Fruit fly (Drosophila melanogaster): ENCODE results near the gene Afti.

Afti gene

dm6 chr3R:14299891-14300290, 26.6 kb downstream of the Afti start (continued):
- no peak for TF ChIP-seq Hr51 (GFP tag; optimal IDR thresholded peaks at IDR 0.05)
- TF ChIP-seq Dek (tag; optimal IDR thresholded peaks at IDR 0.05): no peak
- TF ChIP-seq tgo (GFP tag; IDR thresholded peaks at IDR 0.05): no peak
- no peak for TF ChIP-seq az2 (GFP tag; optimal IDR thresholded peaks at IDR 0.05)
- peak; percentile 0 for TF ChIP-seq exex (tag; optimal IDR thresholded peaks at IDR 0.05)
- peak; percentile 43 for TF ChIP-seq CG15601 (tag; optimal IDR thresholded peaks at IDR 0.05)
- TF ChIP-seq gsb-n (tag; optimal IDR thresholded peaks at IDR 0.05): no peak
- TF ChIP-seq sna (GFP tag; IDR thresholded peaks at IDR 0.05; ENCODE audit: partially characterized antibody): no peak
- TF ChIP-seq CG15696 (tag; optimal IDR thresholded peaks at IDR 0.05): peak; percentile 37
- peak; percentile 26 for TF ChIP-seq CG17385 (GFP tag; optimal IDR thresholded peaks at IDR 0.05)
- TF ChIP-seq Camta (GFP tag; optimal IDR thresholded peaks at IDR 0.05): peak; percentile 19
- TF ChIP-seq CG10979 (tag; optimal IDR thresholded peaks at IDR 0.05): no peak
- TF ChIP-seq CG3065 (GFP tag; optimal IDR thresholded peaks at IDR 0.05): no peak
- peak; percentile 31 for TF ChIP-seq CG14710 (tag; optimal IDR thresholded peaks at IDR 0.05)
- no peak for TF ChIP-seq E2f1 (GFP tag; IDR thresholded peaks at IDR 0.05)
- no peak for TF ChIP-seq Six4 (GFP tag; optimal IDR thresholded peaks at IDR 0.05)
- TF ChIP-seq kay (GFP tag; optimal IDR thresholded peaks at IDR 0.05): no peak
- no peak for TF ChIP-seq ind (GFP tag; optimal IDR thresholded peaks at IDR 0.05)
- TF ChIP-seq CG4617 (GFP tag; optimal IDR thresholded peaks at IDR 0.05; ENCODE audit: borderline replicate concordance): no peak
- no peak for TF ChIP-seq wor (GFP tag; IDR thresholded peaks at IDR 0.05)
- TF ChIP-seq CG10267 (tag; optimal IDR thresholded peaks at IDR 0.05): peak; percentile 3
- TF ChIP-seq Blimp-1 (GFP tag; optimal IDR thresholded peaks at IDR 0.05): peak; percentile 52
- TF ChIP-seq amos (GFP tag; IDR thresholded peaks at IDR 0.05; ENCODE audit: partially characterized antibody): no peak
- 0 out of 3 replicates have a peak, but pooled peaks have one; percentile 13 for TF ChIP-seq so (GFP tag; IDR thresholded peaks at IDR 0.05)
- no peak for TF ChIP-seq esg (GFP tag; conservative IDR thresholded peaks at IDR 0.05)
- no peak for TF ChIP-seq Opbp (GFP tag; IDR thresholded peaks at IDR 0.05; ENCODE audit: partially characterized antibody)
- TF ChIP-seq CG14860 (GFP tag; IDR thresholded peaks at IDR 0.05; ENCODE audit: partially characterized antibody): no peak
- TF ChIP-seq fd3F (GFP tag; optimal IDR thresholded peaks at IDR 0.05): no peak
- TF ChIP-seq CG16815 (GFP tag; optimal IDR thresholded peaks at IDR 0.05): no peak
- TF ChIP-seq CG7987 (GFP tag; optimal IDR thresholded peaks at IDR 0.05): peak; percentile 71
- peak; percentile 17 for TF ChIP-seq ewg (GFP tag; optimal IDR thresholded peaks at IDR 0.05)
- TF ChIP-seq Side (GFP tag; optimal IDR thresholded peaks at IDR 0.05): no peak
- no peak for TF ChIP-seq CG7928 (GFP tag; optimal IDR thresholded peaks at IDR 0.05)
- no peak for TF ChIP-seq CG2120 (GFP tag; optimal IDR thresholded peaks at IDR 0.05)
- no peak for TF ChIP-seq sd (tag; optimal IDR thresholded peaks at IDR 0.05)
- TF ChIP-seq MTF-1 (GFP tag; optimal IDR thresholded peaks at IDR 0.05; ENCODE audit: borderline replicate concordance): peak; percentile 57
- peak; percentile 37 for TF ChIP-seq CG12219 (GFP tag; optimal IDR thresholded peaks at IDR 0.05)
- no peak for TF ChIP-seq CG13775 (GFP tag; optimal IDR thresholded peaks at IDR 0.05)
- no peak for TF ChIP-seq NfI (GFP tag; optimal IDR thresholded peaks at IDR 0.05)
- TF ChIP-seq CG4360 (GFP tag; IDR thresholded peaks at IDR 0.05): no peak
- TF ChIP-seq CG18476 (GFP tag; optimal IDR thresholded peaks at IDR 0.05): no peak
- no peak for TF ChIP-seq gro (GFP tag; optimal IDR thresholded peaks at IDR 0.05)
- no peak for TF ChIP-seq CG7839 (tag; optimal IDR thresholded peaks at IDR 0.05)
- no peak for TF ChIP-seq hth (optimal IDR thresholded peaks at IDR 0.05)
- TF ChIP-seq CG2116 (GFP tag; optimal IDR thresholded peaks at IDR 0.05): peak; percentile 3
- no peak for TF ChIP-seq pum (GFP tag; optimal IDR thresholded peaks at IDR 0.05)
- no peak for TF ChIP-seq Doc2 (GFP tag; IDR thresholded peaks at IDR 0.05)
- peak; percentile 31 for TF ChIP-seq CG2712 (tag; optimal IDR thresholded peaks at IDR 0.05)
- TF ChIP-seq Dbx (GFP tag; IDR thresholded peaks at IDR 0.05): no peak
- no peak for TF ChIP-seq Max (GFP tag; optimal IDR thresholded peaks at IDR 0.05)
- no peak for TF ChIP-seq bab2 (GFP tag; optimal IDR thresholded peaks at IDR 0.05)

Measured in whole organism, embryonic.